Fruit fly (Drosophila melanogaster): ENCODE data around the gene CG12379.

DNA sequence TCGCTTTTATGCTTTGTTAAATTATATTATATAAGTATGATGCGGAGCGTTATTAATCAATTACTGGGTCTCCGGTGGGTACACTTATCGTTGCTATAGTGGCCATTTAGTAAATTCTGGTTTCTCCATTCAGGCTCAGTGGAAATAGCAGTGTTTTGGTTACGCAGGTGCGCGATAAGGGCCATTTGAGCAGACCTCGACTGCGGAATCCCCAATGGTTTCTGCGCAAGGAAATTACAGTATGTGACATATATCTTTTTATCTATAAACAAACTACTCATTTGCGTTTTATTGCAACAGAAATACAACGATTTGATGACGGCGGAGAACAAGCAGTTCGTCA is 27.5 kb upstream of the CG12379 start:
- TF ChIP-seq CG4318 (GFP tag; optimal IDR thresholded peaks at IDR 0.05) = no peak
- no peak for TF ChIP-seq CG7368 (GFP tag; optimal IDR thresholded peaks at IDR 0.05)
- no peak for TF ChIP-seq CG6792 (GFP tag; optimal IDR thresholded peaks at IDR 0.05)
- TF ChIP-seq Hr39 (GFP tag; optimal IDR thresholded peaks at IDR 0.05) = no peak
- TF ChIP-seq Smox (GFP tag; optimal IDR thresholded peaks at IDR 0.05) = no peak
- no peak for TF ChIP-seq CG31627 (GFP tag; optimal IDR thresholded peaks at IDR 0.05)
- TF ChIP-seq svp (GFP tag) = no peak
- no peak for TF ChIP-seq Ets21C (GFP tag; optimal IDR thresholded peaks at IDR 0.05)
- TF ChIP-seq spab (GFP tag; optimal IDR thresholded peaks at IDR 0.05) = no peak
- no peak for TF ChIP-seq CG10631 (GFP tag; optimal IDR thresholded peaks at IDR 0.05)
- TF ChIP-seq fd59A (GFP tag; optimal IDR thresholded peaks at IDR 0.05) = no peak
- TF ChIP-seq Blimp-1 (GFP tag; optimal IDR thresholded peaks at IDR 0.05) = no peak
- no peak for TF ChIP-seq net (GFP tag; optimal IDR thresholded peaks at IDR 0.05)

Measured in whole organism, prepupa.